Fruit fly (Drosophila melanogaster) whole organism, embryonic: ENCODE measurements around the gene CG15506.

Experiments
- Asciz ChIP-seq: fragments of 200-800 bp; sonication (Bioruptor generic); optimal IDR thresholded peaks from 2 replicates; lab custom pipeline; 2017; ENCODE audit warnings: missing biosample characterization, mild to moderate bottlenecking, missing genetic modification characterization, missing genetic modification reagents
- CG10565 ChIP-seq: fragments of 200-800 bp; sonication (Bioruptor generic); optimal IDR thresholded peaks from 3 replicates; lab custom pipeline; 2016; ENCODE audit warnings: missing biosample characterization, mild to moderate bottlenecking, missing genetic modification characterization
- CG11695 ChIP-seq: fragments of 200-800 bp; sonication (Bioruptor generic); IDR thresholded peaks from 3 replicates; pipeline ENCODE4 v1.3.6; 2022; ENCODE audit warnings: missing biosample characterization, missing genetic modification characterization
- CG12071 ChIP-seq: fragments of 200-800 bp; sonication (Bioruptor generic); optimal IDR thresholded peaks from 3 replicates; lab custom pipeline; 2018; ENCODE audit warnings: missing biosample characterization, mild to moderate bottlenecking, missing genetic modification characterization
- CG12236 ChIP-seq: fragments of 200-800 bp; sonication (Bioruptor generic); optimal IDR thresholded peaks from 2 replicates; lab custom pipeline; 2016; ENCODE audit warnings: missing biosample characterization, missing genetic modification characterization
- CG12744 ChIP-seq: fragments of 200-800 bp; sonication (Bioruptor generic); optimal IDR thresholded peaks from 2 replicates; lab custom pipeline; 2016; ENCODE audit warnings: missing biosample characterization, missing genetic modification characterization
- CG14710 ChIP-seq: fragments of 200-800 bp; sonication (Bioruptor generic); optimal IDR thresholded peaks from 3 replicates; lab custom pipeline; 2019; ENCODE audit warnings: missing biosample characterization, mild to moderate bottlenecking, missing genetic modification characterization, moderate library complexity
- CG14965 ChIP-seq: fragments of 200-800 bp; sonication (Bioruptor generic); optimal IDR thresholded peaks from 2 replicates; lab custom pipeline; 2016; ENCODE audit warnings: missing biosample characterization, missing genetic modification characterization, borderline replicate concordance
- CG16815 ChIP-seq: fragments of 200-800 bp; sonication (Bioruptor generic); optimal IDR thresholded peaks from 3 replicates; lab custom pipeline; 2017; ENCODE audit warnings: missing biosample characterization, mild to moderate bottlenecking, missing genetic modification characterization
- CG17912 ChIP-seq: fragments of 200-800 bp; sonication (Bioruptor generic); optimal IDR thresholded peaks from 2 replicates; lab custom pipeline; 2018; ENCODE audit warnings: missing biosample characterization, mild to moderate bottlenecking, missing genetic modification characterization
- CG18011 ChIP-seq: fragments of 200-800 bp; sonication (Bioruptor generic); optimal IDR thresholded peaks from 2 replicates; lab custom pipeline; 2017; ENCODE audit warnings: missing biosample characterization, missing genetic modification characterization, mild to moderate bottlenecking, moderate library complexity, missing genotype
- CG30403 ChIP-seq: fragments of 200-800 bp; sonication (Bioruptor generic); optimal IDR thresholded peaks from 3 replicates; lab custom pipeline; 2016; ENCODE audit warnings: missing biosample characterization, missing genetic modification characterization
- CG4424 ChIP-seq: fragments of 200-800 bp; sonication (Bioruptor generic); optimal IDR thresholded peaks from 3 replicates; lab custom pipeline; 2016; ENCODE audit warnings: missing biosample characterization, missing genetic modification characterization
- CG5953 ChIP-seq: fragments of 200-800 bp; sonication (Bioruptor generic); IDR thresholded peaks from 2 replicates; pipeline ENCODE4 v1.3.6; 2022; ENCODE audit warnings: missing biosample characterization, missing genetic modification characterization
- CG6272 ChIP-seq: fragments of 200-800 bp; sonication (Bioruptor generic); IDR thresholded peaks from 2 replicates; pipeline ENCODE4 v1.3.6; 2022; ENCODE audit warnings: missing biosample characterization, missing genetic modification characterization
- CG7556 ChIP-seq: fragments of 200-800 bp; sonication (Bioruptor generic); optimal IDR thresholded peaks from 2 replicates; lab custom pipeline; 2017; ENCODE audit warnings: missing biosample characterization, mild to moderate bottlenecking, missing genetic modification characterization
- CG7963 ChIP-seq: fragments of 200-800 bp; sonication (Bioruptor generic); IDR thresholded peaks from 3 replicates; pipeline ENCODE4 v1.3.6; 2022; ENCODE audit warnings: missing biosample characterization, missing genetic modification characterization; ENCODE audit not compliant: partially characterized antibody
- CG8944 ChIP-seq: fragments of 200-800 bp; sonication (Bioruptor generic); optimal IDR thresholded peaks from 3 replicates; lab custom pipeline; 2016; ENCODE audit warnings: missing biosample characterization, missing genetic modification characterization
- CG9609 ChIP-seq: fragments of 200-800 bp; sonication (Bioruptor generic); optimal IDR thresholded peaks from 3 replicates; lab custom pipeline; 2016; ENCODE audit warnings: missing biosample characterization, missing genetic modification characterization
- CG9876 ChIP-seq: fragments of 200-800 bp; sonication (Bioruptor generic); optimal IDR thresholded peaks from 2 replicates; lab custom pipeline; 2016; ENCODE audit warnings: missing biosample characterization, missing genetic modification characterization
- CoRest ChIP-seq: fragments of 200-800 bp; sonication (Bioruptor generic); optimal IDR thresholded peaks from 3 replicates; lab custom pipeline; 2018; ENCODE audit warnings: missing biosample characterization, mild to moderate bottlenecking, missing genetic modification characterization, moderate library complexity
- D ChIP-seq, 2 experiments: fragments of 200-800 bp in 1 of 2; fragments of >200 bp in 1 of 2; sonication (Bioruptor generic) in 1 of 2; optimal IDR thresholded peaks; 2 replicates in 1 of 2; 3 replicates in 1 of 2; lab custom pipeline; 2017; ENCODE audit warnings: mild to moderate bottlenecking in 1 of 2, missing biosample characterization in 1 of 2, missing genetic modification characterization in 1 of 2, missing genetic modification reagents in 1 of 2
- Dfd ChIP-seq, 2 experiments: fragments of >200 bp; optimal IDR thresholded peaks; 2 replicates each; lab custom pipeline; 2017; ENCODE audit warnings: missing biosample characterization in 2 of 2, missing genetic modification characterization in 2 of 2
- Dp ChIP-seq: fragments of 200-800 bp; sonication (Bioruptor generic); optimal IDR thresholded peaks from 2 replicates; lab custom pipeline; 2018; ENCODE audit warnings: missing biosample characterization, mild to moderate bottlenecking, missing genetic modification characterization, moderate library complexity
- Drgx ChIP-seq: fragments of 200-800 bp; sonication (Bioruptor generic); IDR thresholded peaks from 2 replicates; pipeline ENCODE4 v1.3.6; 2022; ENCODE audit warnings: missing biosample characterization, missing genetic modification characterization
- Gug ChIP-seq: fragments of 200-800 bp; sonication (Bioruptor generic); IDR thresholded peaks from 4 replicates; pipeline ENCODE4 v1.3.6; 2022; ENCODE audit warnings: missing biosample characterization, missing genetic modification characterization
- Tbp ChIP-seq: fragments of >200 bp; optimal IDR thresholded peaks from 2 replicates; lab custom pipeline; 2018; ENCODE audit warnings: missing biosample characterization, missing genetic modification characterization
- Trl ChIP-seq, 3 experiments: fragments of >200 bp in 2 of 3; fragments of 200-800 bp in 1 of 3; sonication (Bioruptor generic) in 1 of 3; optimal IDR thresholded peaks; 2 replicates in 1 of 3; 3 replicates in 2 of 3; lab custom pipeline; 2016 to 2017; ENCODE audit warnings: missing biosample characterization in 1 of 3, missing genetic modification characterization in 1 of 3
- Usf ChIP-seq: fragments of 200-800 bp; sonication (Bioruptor generic); optimal IDR thresholded peaks from 2 replicates; lab custom pipeline; 2017; ENCODE audit warnings: missing genotype, missing biosample characterization, missing genetic modification characterization
- al ChIP-seq: fragments of 200-800 bp; sonication (Bioruptor generic); IDR thresholded peaks from 2 replicates; pipeline ENCODE4 v1.3.6; 2022; ENCODE audit warnings: missing biosample characterization, missing genetic modification characterization
- ase ChIP-seq: fragments of 200-800 bp; sonication (Bioruptor generic); IDR thresholded peaks from 3 replicates; pipeline ENCODE4 v1.3.6; 2022; ENCODE audit warnings: missing biosample characterization, missing genetic modification characterization
- ato ChIP-seq: fragments of 200-800 bp; sonication (Bioruptor generic); IDR thresholded peaks from 2 replicates; pipeline ENCODE4 v1.3.6; 2022; ENCODE audit warnings: missing biosample characterization, missing genetic modification characterization; ENCODE audit not compliant: partially characterized antibody
- corto ChIP-seq: fragments of 200-800 bp; sonication (Bioruptor generic); optimal IDR thresholded peaks from 2 replicates; lab custom pipeline; 2016; ENCODE audit warnings: missing biosample characterization, mild to moderate bottlenecking, missing genetic modification characterization, moderate library complexity
- esg ChIP-seq: fragments of 200-800 bp; sonication (Bioruptor generic); conservative IDR thresholded peaks from 2 replicates; pipeline ENCODE4 v1.3.6; 2022; ENCODE audit warnings: missing biosample characterization, missing genetic modification characterization
- gfzf ChIP-seq: fragments of 200-800 bp; sonication (Bioruptor generic); optimal IDR thresholded peaks from 2 replicates; lab custom pipeline; 2016; ENCODE audit warnings: missing biosample characterization, mild to moderate bottlenecking, missing genetic modification characterization, moderate library complexity
- gsb-n ChIP-seq: fragments of 200-800 bp; sonication (Bioruptor generic); optimal IDR thresholded peaks from 3 replicates; lab custom pipeline; 2018; ENCODE audit warnings: missing biosample characterization, mild to moderate bottlenecking, missing genetic modification characterization
- kay ChIP-seq: fragments of 200-800 bp; sonication (Bioruptor generic); optimal IDR thresholded peaks from 2 replicates; lab custom pipeline; 2016; ENCODE audit warnings: missing biosample characterization, missing genetic modification characterization
- knrl ChIP-seq: fragments of 200-800 bp; sonication (Bioruptor generic); IDR thresholded peaks from 3 replicates; pipeline ENCODE4 v1.3.6; 2022; ENCODE audit warnings: missing biosample characterization, missing genetic modification characterization; ENCODE audit not compliant: partially characterized antibody
- lilli ChIP-seq: fragments of 200-800 bp; sonication (Bioruptor generic); optimal IDR thresholded peaks from 3 replicates; lab custom pipeline; 2016; ENCODE audit warnings: missing biosample characterization, missing genetic modification characterization
- lmd ChIP-seq: fragments of 200-800 bp; sonication (Bioruptor generic); IDR thresholded peaks from 2 replicates; pipeline ENCODE4 v1.3.6; 2022; ENCODE audit warnings: missing biosample characterization, missing genetic modification characterization
- mirr ChIP-seq: fragments of 200-800 bp; sonication (Bioruptor generic); optimal IDR thresholded peaks from 3 replicates; lab custom pipeline; 2018; ENCODE audit warnings: missing biosample characterization, mild to moderate bottlenecking, missing genetic modification characterization
- nerfin-2 ChIP-seq: fragments of 200-800 bp; sonication (Bioruptor generic); IDR thresholded peaks from 2 replicates; pipeline ENCODE4 v1.3.6; 2022; ENCODE audit warnings: missing biosample characterization, missing genetic modification characterization; ENCODE audit not compliant: partially characterized antibody
- pan ChIP-seq, 4 experiments: fragments of >200 bp in 3 of 4; fragments of 200-800 bp in 1 of 4; sonication (Bioruptor generic) in 1 of 4; optimal IDR thresholded peaks in 3 of 4; IDR thresholded peaks in 1 of 4; 2 replicates each; pipeline versions ENCODE4 v1.3.6 to Lab custom; 2017 to 2022; ENCODE audit warnings: missing biosample characterization in 2 of 4, missing genetic modification characterization in 2 of 4, mixed read lengths in 1 of 4
- peb ChIP-seq: fragments of 200-800 bp; sonication (Bioruptor generic); IDR thresholded peaks from 2 replicates; pipeline ENCODE4 v1.3.6; 2022; ENCODE audit warnings: missing biosample characterization, missing genetic modification characterization
- salm ChIP-seq: fragments of 200-800 bp; sonication (Bioruptor generic); optimal IDR thresholded peaks from 2 replicates; lab custom pipeline; 2018; ENCODE audit warnings: missing biosample characterization, mild to moderate bottlenecking, missing genetic modification characterization
- sc ChIP-seq, 3 experiments: fragments of >200 bp in 2 of 3; fragments of 200-800 bp in 1 of 3; sonication (Bioruptor generic) in 1 of 3; optimal IDR thresholded peaks; 2 replicates in 2 of 3; 3 replicates in 1 of 3; lab custom pipeline; 2017; ENCODE audit warnings: mild to moderate bottlenecking in 1 of 3, missing biosample characterization in 1 of 3, missing genetic modification characterization in 1 of 3, missing genetic modification reagents in 1 of 3
- sqz ChIP-seq: fragments of 200-800 bp; sonication (Bioruptor generic); optimal IDR thresholded peaks from 3 replicates; lab custom pipeline; 2018; ENCODE audit warnings: missing biosample characterization, mild to moderate bottlenecking, missing genetic modification characterization
- zfh2 ChIP-seq: fragments of 200-800 bp; sonication (Bioruptor generic); optimal IDR thresholded peaks from 2 replicates; lab custom pipeline; 2016; ENCODE audit warnings: missing biosample characterization, missing genetic modification characterization

Gene CG15506

dm6 chr3R:29745056-29745455 is 26.6 kb downstream of the CG15506 start, which contains the start of the genes Wdr24 and IntS11 (continued):
- TF ChIP-seq CG14710 (peak; percentile 81), CG4424 (peak; percentile 42), knrl (GFP tag; lab: Robert Waterston, UW) (no peak; the same call in 2 of the 3 replicates), lilli (GFP tag; lab: Kevin White, UChicago) (peak; percentile 93), CG9609 (GFP tag; lab: Kevin White, UChicago) (peak; percentile 69), CG17912 (GFP tag; lab: Kevin White, UChicago) (peak; percentile 29), lmd (GFP tag; lab: Robert Waterston, UW) (peak; percentile 94), mirr (GFP tag; lab: Kevin White, UChicago) (peak; percentile 73), esg (GFP tag; lab: Robert Waterston, UW) (peak; percentile 91), Dp (GFP tag; lab: Kevin White, UChicago) (peak; percentile 48), CG12071 (GFP tag; lab: Kevin White, UChicago) (peak; percentile 27), peb (GFP tag; lab: Robert Waterston, UW) (peak; percentile 71), CG10565 (GFP tag; lab: Kevin White, UChicago) (no peak), gsb-n (tag; lab: Kevin White, UChicago) (no peak), CG12236 (GFP tag; lab: Kevin White, UChicago) (no peak), salm (tag; lab: Kevin White, UChicago) (peak; percentile 28), pan (optimal IDR thresholded peaks at IDR 0.05; lab: Kevin White, UChicago) (no peak), pan (GFP tag; optimal IDR thresholded peaks at IDR 0.05 in 1 of 2, IDR thresholded peaks at IDR 0.05 in 1 of 2) (peak in 1 of 2 experiments; percentile 96), Dfd (GFP tag; optimal IDR thresholded peaks at IDR 0.05; lab: Kevin White, UChicago) (no peak), D (optimal IDR thresholded peaks at IDR 0.05; lab: Kevin White, UChicago) (no peak), D (GFP tag; optimal IDR thresholded peaks at IDR 0.05; lab: Kevin White, UChicago) (no peak), CG8944 (GFP tag; lab: Kevin White, UChicago) (peak; percentile 68), Usf (peak; percentile 87), sqz (GFP tag; lab: Kevin White, UChicago) (no peak), Tbp (GFP tag; lab: Kevin White, UChicago) (no peak), nerfin-2 (GFP tag; lab: Robert Waterston, UW) (0 out of 2 replicates have a peak, but pooled peaks have one; percentile 9), zfh2 (peak; percentile 94), CG6272 (GFP tag; lab: Robert Waterston, UW) (peak; percentile 88), CoRest (tag; lab: Kevin White, UChicago) (peak; percentile 91), CG16815 (GFP tag; lab: Kevin White, UChicago) (peak; percentile 88), Trl (optimal IDR thresholded peaks at IDR 0.05; lab: Kevin White, UChicago) (no peak), Trl (GFP tag; optimal IDR thresholded peaks at IDR 0.05; lab: Kevin White, UChicago) (peak; percentile 41), Asciz (no peak), CG7963 (GFP tag; lab: Robert Waterston, UW) (no peak), CG12744 (GFP tag; lab: Kevin White, UChicago) (peak; percentile 63), CG11695 (GFP tag; lab: Robert Waterston, UW) (peak; percentile 72; the same call in 2 of the 3 replicates), kay (peak; percentile 54), corto (no peak), CG30403 (peak; percentile 86), CG14965 (GFP tag; lab: Kevin White, UChicago) (no peak), ase (GFP tag; lab: Robert Waterston, UW) (peak; percentile 86), al (peak; percentile 95), CG5953 (GFP tag; lab: Robert Waterston, UW) (peak; percentile 80; the same call in 1 of the 2 replicates), Gug (GFP tag; lab: Robert Waterston, UW) (peak; percentile 91), CG18011 (GFP tag; lab: Kevin White, UChicago) (peak; percentile 21), ato (GFP tag; lab: Robert Waterston, UW) (no peak), CG7556 (GFP tag; lab: Kevin White, UChicago) (peak; percentile 71), CG9876 (GFP tag; lab: Kevin White, UChicago) (no peak), Drgx (GFP tag; lab: Robert Waterston, UW) (peak; percentile 97), sc (optimal IDR thresholded peaks at IDR 0.05; lab: Kevin White, UChicago) (no peak), sc (GFP tag; optimal IDR thresholded peaks at IDR 0.05; lab: Kevin White, UChicago) (no peak), gfzf (GFP tag; lab: Kevin White, UChicago) (peak; percentile 61)
